Worm (Caenorhabditis elegans) whole organism, early embryonic: ENCODE measurements around the gene T21D9.2.

Experiments
- aly-1 ChIP-seq: sonication (generic microtip); optimal IDR thresholded peaks from 2 replicates; lab custom pipeline; 2016; ENCODE audit warnings: missing genetic modification characterization, missing compliant biosample characterization
- ama-1 ChIP-seq: fragments of 150-350 bp; optimal IDR thresholded peaks from 2 replicates; lab custom pipeline; 2014
- ceh-13 ChIP-seq: fragments of 200-800 bp; sonication (Bioruptor generic); optimal IDR thresholded peaks from 2 replicates; lab custom pipeline; 2018; ENCODE audit warnings: mild to moderate bottlenecking, missing genetic modification characterization, missing compliant biosample characterization
- ceh-36 ChIP-seq: sonication (generic microtip); optimal IDR thresholded peaks from 2 replicates; lab custom pipeline; 2016; ENCODE audit warnings: missing genetic modification characterization, inconsistent platforms, missing compliant biosample characterization
- ets-7 ChIP-seq: sonication (generic microtip); optimal IDR thresholded peaks from 2 replicates; lab custom pipeline; 2016; ENCODE audit warnings: missing genotype, missing genetic modification characterization, missing compliant biosample characterization
- flt-1 ChIP-seq: fragments of 200-800 bp; sonication (Bioruptor generic); IDR thresholded peaks from 2 replicates; pipeline ENCODE4 v1.3.6; 2022; ENCODE audit warnings: missing genetic modification characterization, missing compliant biosample characterization
- pes-1 ChIP-seq: fragments of 200-800 bp; sonication (Bioruptor generic); IDR thresholded peaks from 2 replicates; pipeline ENCODE4 v1.3.6; 2022; ENCODE audit warnings: missing genetic modification reagents, missing genetic modification characterization, missing compliant biosample characterization
- sea-1 ChIP-seq: fragments of 200-800 bp; sonication (Bioruptor generic); conservative IDR thresholded peaks from 2 replicates; pipeline ENCODE4 v1.3.6; 2022; ENCODE audit warnings: missing genetic modification characterization, missing compliant biosample characterization
- tbx-37 ChIP-seq: fragments of 200-800 bp; sonication (Bioruptor generic); conservative IDR thresholded peaks from 2 replicates; pipeline ENCODE4 v1.3.6; 2022; ENCODE audit warnings: missing genetic modification reagents, missing genetic modification characterization, missing compliant biosample characterization
- tra-4 ChIP-seq: sonication (generic microtip); optimal IDR thresholded peaks from 2 replicates; lab custom pipeline; 2017; ENCODE audit warnings: missing genetic modification characterization, missing compliant biosample characterization

DNA sequence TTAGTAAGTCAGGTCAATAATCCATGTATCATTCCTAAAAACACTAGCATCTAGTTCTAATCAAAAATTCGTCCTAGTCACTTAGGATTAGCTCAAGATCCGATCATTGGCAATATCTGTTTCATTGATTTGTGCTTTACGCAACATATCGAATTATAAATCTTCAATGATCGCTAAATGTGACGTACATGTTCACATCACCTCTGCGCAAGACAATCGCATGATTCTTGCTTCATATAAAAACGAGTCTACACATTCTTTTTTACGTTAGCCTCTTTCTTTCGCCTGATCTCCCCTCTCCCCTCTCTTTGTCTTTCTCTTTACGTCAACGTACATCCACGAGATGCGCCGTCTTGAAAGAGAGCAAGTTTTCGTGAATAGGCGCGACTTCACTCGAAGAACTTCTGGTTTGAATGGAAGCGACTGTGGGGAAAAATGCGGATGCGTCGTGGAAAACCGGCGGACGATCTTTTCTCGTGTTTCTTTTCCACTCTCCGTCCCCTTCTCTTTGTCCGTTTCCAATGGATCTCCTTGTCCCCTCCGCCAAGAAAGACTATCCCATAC, 19.7 kb upstream of the T21D9.2 start:
- no peak for TF ChIP-seq ets-7
- TF ChIP-seq ceh-36 (tag; lab: Kevin White, UChicago) = no peak
- no peak for TF ChIP-seq tbx-37 (GFP tag; lab: Robert Waterston, UW)
- TF ChIP-seq flt-1 (GFP tag; lab: Robert Waterston, UW) = no peak
- TF ChIP-seq pes-1 = no peak
- no peak for TF ChIP-seq ama-1 (lab: Kevin White, UChicago)
- TF ChIP-seq aly-1 = no peak
- TF ChIP-seq tra-4 = no peak
- no peak for TF ChIP-seq ceh-13
- TF ChIP-seq sea-1 (GFP tag; lab: Robert Waterston, UW) = no peak
